Fruit fly (Drosophila melanogaster) whole organism, embryonic: ENCODE measurements around the gene CG13138.
A peak's percentile ranks its signal among the peaks of the same experiment; 100 is the strongest.

Experiments
- Bgb ChIP-seq: fragments of 200-800 bp; sonication (Bioruptor generic); IDR thresholded peaks from 2 replicates; pipeline ENCODE4 v1.3.6; 2022; ENCODE audit warnings: missing biosample characterization, missing genetic modification characterization; ENCODE audit not compliant: partially characterized antibody
- CG10147 ChIP-seq: fragments of 200-800 bp; sonication (Bioruptor generic); optimal IDR thresholded peaks from 2 replicates; lab custom pipeline; 2019; ENCODE audit warnings: missing biosample characterization, mild to moderate bottlenecking, missing genetic modification characterization, moderate library complexity
- CG10543 ChIP-seq: fragments of 200-800 bp; sonication (Bioruptor generic); optimal IDR thresholded peaks from 3 replicates; lab custom pipeline; 2017; ENCODE audit warnings: missing biosample characterization, mild to moderate bottlenecking, missing genetic modification characterization, moderate library complexity
- CG10959 ChIP-seq: fragments of 200-800 bp; sonication (Bioruptor generic); IDR thresholded peaks from 2 replicates; pipeline ENCODE4 v1.3.6; 2022; ENCODE audit warnings: missing biosample characterization, missing genetic modification characterization
- CG12942 ChIP-seq: fragments of 200-800 bp; sonication (Bioruptor generic); optimal IDR thresholded peaks from 3 replicates; lab custom pipeline; 2016; ENCODE audit warnings: missing biosample characterization, missing genetic modification characterization
- CG15011 ChIP-seq: fragments of 200-800 bp; sonication (Bioruptor generic); optimal IDR thresholded peaks from 3 replicates; lab custom pipeline; 2018; ENCODE audit warnings: missing biosample characterization, mild to moderate bottlenecking, missing genetic modification characterization
- CG15514 ChIP-seq: fragments of 200-800 bp; sonication (Bioruptor generic); optimal IDR thresholded peaks from 3 replicates; lab custom pipeline; 2017; ENCODE audit warnings: missing biosample characterization, missing genetic modification characterization, mild to moderate bottlenecking, moderate library complexity, missing genetic modification reagents
- CG17328 ChIP-seq: fragments of 200-800 bp; sonication (Bioruptor generic); IDR thresholded peaks from 2 replicates; pipeline ENCODE4 v1.3.6; 2022; ENCODE audit warnings: missing biosample characterization, missing genetic modification characterization
- CG17568 ChIP-seq: fragments of 200-800 bp; sonication (Bioruptor generic); optimal IDR thresholded peaks from 2 replicates; lab custom pipeline; 2018; ENCODE audit warnings: missing biosample characterization, mild to moderate bottlenecking, missing genetic modification characterization, moderate library complexity
- CG18619 ChIP-seq: fragments of 200-800 bp; sonication (Bioruptor generic); optimal IDR thresholded peaks from 3 replicates; lab custom pipeline; 2017; ENCODE audit warnings: missing biosample characterization, mild to moderate bottlenecking, missing genetic modification characterization
- CG3281 ChIP-seq: fragments of 200-800 bp; sonication (Bioruptor generic); optimal IDR thresholded peaks from 3 replicates; lab custom pipeline; 2017; ENCODE audit warnings: missing biosample characterization, mild to moderate bottlenecking, missing genetic modification characterization
- CG33213 ChIP-seq: fragments of 200-800 bp; sonication (Bioruptor generic); optimal IDR thresholded peaks from 3 replicates; lab custom pipeline; 2016; ENCODE audit warnings: missing biosample characterization, missing genetic modification characterization
- CG34224 ChIP-seq: fragments of 200-800 bp; sonication (Bioruptor generic); IDR thresholded peaks from 3 replicates; pipeline ENCODE4 v1.3.6; 2022; ENCODE audit warnings: missing biosample characterization, missing genetic modification characterization; ENCODE audit not compliant: partially characterized antibody
- CG4424 ChIP-seq: fragments of 200-800 bp; sonication (Bioruptor generic); optimal IDR thresholded peaks from 3 replicates; lab custom pipeline; 2016; ENCODE audit warnings: missing biosample characterization, missing genetic modification characterization
- CG4730 ChIP-seq: fragments of 200-800 bp; sonication (Bioruptor generic); IDR thresholded peaks from 2 replicates; pipeline ENCODE4 v1.3.6; 2022; ENCODE audit warnings: missing biosample characterization, missing genetic modification characterization
- CG6654 ChIP-seq: fragments of 200-800 bp; sonication (Bioruptor generic); optimal IDR thresholded peaks from 2 replicates; lab custom pipeline; 2017; ENCODE audit warnings: missing biosample characterization, mild to moderate bottlenecking, missing genetic modification characterization
- CG8290 ChIP-seq, 3 experiments: fragments of 200-800 bp; sonication (Bioruptor generic); optimal IDR thresholded peaks; 2 replicates each; lab custom pipeline; 2016 to 2019; ENCODE audit warnings: missing biosample characterization in 3 of 3, missing genetic modification characterization in 3 of 3, mild to moderate bottlenecking in 2 of 3, moderate library complexity in 1 of 3
- CG9215 ChIP-seq: fragments of 200-800 bp; sonication (Bioruptor generic); IDR thresholded peaks from 2 replicates; pipeline ENCODE4 v1.3.6; 2022; ENCODE audit warnings: missing biosample characterization, missing genetic modification characterization
- CG9609 ChIP-seq: fragments of 200-800 bp; sonication (Bioruptor generic); optimal IDR thresholded peaks from 3 replicates; lab custom pipeline; 2016; ENCODE audit warnings: missing biosample characterization, missing genetic modification characterization
- CkIIα-i1 ChIP-seq: fragments of 200-800 bp; sonication (Bioruptor generic); IDR thresholded peaks from 2 replicates; pipeline ENCODE4 v1.3.6; 2022; ENCODE audit warnings: missing biosample characterization, missing genetic modification characterization
- Dek ChIP-seq: fragments of 200-800 bp; sonication (Bioruptor generic); optimal IDR thresholded peaks from 3 replicates; lab custom pipeline; 2019; ENCODE audit warnings: missing biosample characterization, mild to moderate bottlenecking, missing genetic modification characterization, moderate library complexity
- Dip2 ChIP-seq: fragments of 200-800 bp; sonication (Bioruptor generic); IDR thresholded peaks from 2 replicates; pipeline ENCODE4 v1.3.6; 2022; ENCODE audit warnings: missing biosample characterization, missing genetic modification characterization
- Dll ChIP-seq: fragments of 200-800 bp; sonication (Bioruptor generic); IDR thresholded peaks from 4 replicates; pipeline ENCODE4 v1.3.6; 2022; ENCODE audit warnings: missing biosample characterization, missing genetic modification characterization; ENCODE audit not compliant: partially characterized antibody
- HmgD ChIP-seq: fragments of 200-800 bp; sonication (Bioruptor generic); optimal IDR thresholded peaks from 3 replicates; lab custom pipeline; 2016; ENCODE audit warnings: missing biosample characterization, missing genetic modification characterization
- Hr51 ChIP-seq, 2 experiments: fragments of 200-800 bp; sonication (Bioruptor generic); optimal IDR thresholded peaks; 2 replicates in 1 of 2; 3 replicates in 1 of 2; lab custom pipeline; 2016 to 2018; ENCODE audit warnings: missing biosample characterization in 2 of 2, missing genetic modification characterization in 2 of 2, mild to moderate bottlenecking in 1 of 2, moderate library complexity in 1 of 2
- Mes4 ChIP-seq: fragments of 200-800 bp; sonication (Bioruptor generic); optimal IDR thresholded peaks from 2 replicates; lab custom pipeline; 2016; ENCODE audit warnings: missing biosample characterization, missing genetic modification characterization
- NC2α ChIP-seq: fragments of 200-800 bp; sonication (Bioruptor generic); optimal IDR thresholded peaks from 2 replicates; lab custom pipeline; 2016; ENCODE audit warnings: missing biosample characterization, missing genetic modification characterization
- Xbp1 ChIP-seq: fragments of 200-800 bp; sonication (Bioruptor generic); optimal IDR thresholded peaks from 3 replicates; lab custom pipeline; 2016; ENCODE audit warnings: missing biosample characterization, mild to moderate bottlenecking, missing genetic modification characterization
- YL-1 ChIP-seq: fragments of 200-800 bp; sonication (Bioruptor generic); optimal IDR thresholded peaks from 3 replicates; lab custom pipeline; 2017; ENCODE audit warnings: missing biosample characterization, mild to moderate bottlenecking, missing genetic modification characterization
- aop ChIP-seq: fragments of 200-800 bp; sonication (Bioruptor generic); IDR thresholded peaks from 2 replicates; pipeline ENCODE4 v1.3.6; 2022; ENCODE audit warnings: missing biosample characterization, missing genetic modification characterization
- bbx ChIP-seq: fragments of 200-800 bp; sonication (Bioruptor generic); IDR thresholded peaks from 2 replicates; pipeline ENCODE4 v1.3.6; 2022; ENCODE audit warnings: missing biosample characterization, missing genetic modification characterization; ENCODE audit not compliant: partially characterized antibody
- bigmax ChIP-seq: fragments of 200-800 bp; sonication (Bioruptor generic); optimal IDR thresholded peaks from 2 replicates; lab custom pipeline; 2018; ENCODE audit warnings: missing biosample characterization, mild to moderate bottlenecking, missing genetic modification characterization
- btn ChIP-seq: fragments of 200-800 bp; sonication (Bioruptor generic); optimal IDR thresholded peaks from 2 replicates; lab custom pipeline; 2016; ENCODE audit warnings: missing biosample characterization, missing genetic modification characterization
- chif ChIP-seq, 2 experiments: fragments of 200-800 bp; sonication (Bioruptor generic); optimal IDR thresholded peaks; 3 replicates each; lab custom pipeline; 2016; ENCODE audit warnings: missing biosample characterization in 2 of 2, missing genetic modification characterization in 2 of 2
- chinmo ChIP-seq: fragments of 200-800 bp; sonication (Bioruptor generic); IDR thresholded peaks from 4 replicates; pipeline ENCODE4 v1.3.6; 2022; ENCODE audit warnings: missing biosample characterization, missing genetic modification characterization; ENCODE audit not compliant: partially characterized antibody
- dmrt99B ChIP-seq: fragments of 200-800 bp; sonication (Bioruptor generic); optimal IDR thresholded peaks from 2 replicates; lab custom pipeline; 2018; ENCODE audit warnings: missing biosample characterization, mild to moderate bottlenecking, missing genetic modification characterization, moderate library complexity
- dysf ChIP-seq: fragments of 200-800 bp; sonication (Bioruptor generic); IDR thresholded peaks from 3 replicates; pipeline ENCODE4 v1.3.6; 2022; ENCODE audit warnings: missing biosample characterization, missing genetic modification characterization
- en ChIP-seq: fragments of 200-800 bp; sonication (Bioruptor generic); optimal IDR thresholded peaks from 2 replicates; lab custom pipeline; 2016; ENCODE audit warnings: missing biosample characterization, missing genetic modification characterization
- ftz-f1 ChIP-seq: fragments of 200-800 bp; sonication (Bioruptor generic); optimal IDR thresholded peaks from 2 replicates; lab custom pipeline; 2016; ENCODE audit warnings: missing biosample characterization, missing genetic modification characterization
- gfzf ChIP-seq: fragments of 200-800 bp; sonication (Bioruptor generic); optimal IDR thresholded peaks from 2 replicates; lab custom pipeline; 2016; ENCODE audit warnings: missing biosample characterization, mild to moderate bottlenecking, missing genetic modification characterization, moderate library complexity
- gsb-n ChIP-seq: fragments of 200-800 bp; sonication (Bioruptor generic); optimal IDR thresholded peaks from 3 replicates; lab custom pipeline; 2018; ENCODE audit warnings: missing biosample characterization, mild to moderate bottlenecking, missing genetic modification characterization
- hbn ChIP-seq: fragments of 200-800 bp; sonication (Bioruptor generic); IDR thresholded peaks from 2 replicates; pipeline ENCODE4 v1.3.6; 2022; ENCODE audit warnings: missing biosample characterization, missing genetic modification characterization; ENCODE audit not compliant: partially characterized antibody
- kay ChIP-seq: fragments of 200-800 bp; sonication (Bioruptor generic); optimal IDR thresholded peaks from 2 replicates; lab custom pipeline; 2016; ENCODE audit warnings: missing biosample characterization, missing genetic modification characterization
- maf-S ChIP-seq: fragments of 200-800 bp; sonication (Bioruptor generic); optimal IDR thresholded peaks from 2 replicates; lab custom pipeline; 2016; ENCODE audit warnings: missing biosample characterization, missing genetic modification characterization
- ranshi ChIP-seq: fragments of 200-800 bp; sonication (Bioruptor generic); IDR thresholded peaks from 2 replicates; pipeline ENCODE4 v1.3.6; 2022; ENCODE audit warnings: missing biosample characterization, missing genetic modification characterization
- sna ChIP-seq: fragments of 200-800 bp; sonication (Bioruptor generic); IDR thresholded peaks from 2 replicates; pipeline ENCODE4 v1.3.6; 2022; ENCODE audit warnings: missing biosample characterization, missing genetic modification characterization; ENCODE audit not compliant: partially characterized antibody
- so ChIP-seq: fragments of 200-800 bp; sonication (Bioruptor generic); IDR thresholded peaks from 3 replicates; pipeline ENCODE4 v1.3.6; 2022; ENCODE audit warnings: missing biosample characterization, missing genetic modification characterization
- tna ChIP-seq: fragments of 200-800 bp; sonication (Bioruptor generic); IDR thresholded peaks from 2 replicates; pipeline ENCODE4 v1.3.6; 2022; ENCODE audit warnings: missing biosample characterization, missing genetic modification characterization; ENCODE audit not compliant: partially characterized antibody
- vvl ChIP-seq: fragments of 200-800 bp; sonication (Bioruptor generic); IDR thresholded peaks from 2 replicates; pipeline ENCODE4 v1.3.6; 2022; ENCODE audit warnings: missing biosample characterization, missing genetic modification characterization

Gene CG13138

DNA sequence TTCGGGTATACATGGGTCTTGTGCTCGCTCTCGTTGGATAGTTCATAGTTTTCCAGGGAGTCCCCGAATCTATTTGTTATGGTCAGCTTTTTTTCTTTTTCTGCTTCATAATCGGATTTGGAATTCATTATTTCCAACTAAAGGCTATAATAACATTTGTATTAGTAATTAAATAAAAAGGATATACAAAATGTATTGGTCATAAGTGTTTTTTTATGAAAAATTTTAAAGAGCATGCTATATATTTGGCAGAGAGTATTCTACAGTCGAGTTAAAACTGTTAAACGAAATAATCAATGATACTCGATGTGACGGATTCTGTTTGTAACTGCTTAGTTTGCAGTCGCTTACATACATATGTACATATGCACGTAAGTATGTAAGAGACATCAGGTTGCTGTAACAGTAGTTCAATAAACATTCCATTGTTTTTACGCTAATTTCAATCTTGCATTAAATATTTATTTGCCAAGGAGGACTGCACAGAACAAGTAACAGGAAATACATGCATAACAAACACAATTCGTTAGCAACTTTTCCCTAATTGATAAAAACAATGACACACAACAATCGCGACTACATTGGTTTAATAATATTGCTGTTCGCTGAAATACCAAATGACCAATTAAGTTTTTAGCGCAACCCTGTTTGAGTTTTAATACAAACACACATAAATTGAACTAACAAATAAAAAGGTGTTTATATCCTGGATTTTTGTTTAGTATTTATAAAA is 2.6 kb downstream of the CG13138 start (continued):
- TF ChIP-seq gsb-n (no peak), Hr51 (GFP tag; optimal IDR thresholded peaks at IDR 0.05; lab: Kevin White, UChicago) (peak in 1 of 2 experiments; percentile 42), CG17328 (GFP tag; lab: Robert Waterston, UW) (no peak), CG6654 (no peak), dmrt99B (tag; lab: Kevin White, UChicago) (peak; percentile 34), CG9215 (no peak), CG4730 (GFP tag; lab: Robert Waterston, UW) (no peak), maf-S (no peak), CG15011 (GFP tag; lab: Kevin White, UChicago) (no peak), bbx (GFP tag; lab: Robert Waterston, UW) (no peak), YL-1 (GFP tag; lab: Kevin White, UChicago) (no peak), ftz-f1 (GFP tag; lab: Kevin White, UChicago) (no peak), chinmo (GFP tag; lab: Robert Waterston, UW) (no peak), CG12942 (GFP tag; lab: Kevin White, UChicago) (no peak), Dip2 (GFP tag; lab: Robert Waterston, UW) (no peak), en (GFP tag; lab: Kevin White, UChicago) (no peak), so (GFP tag; lab: Robert Waterston, UW) (no peak), HmgD (GFP tag; lab: Kevin White, UChicago) (no peak), CG3281 (GFP tag; lab: Kevin White, UChicago) (no peak), tna (GFP tag; lab: Robert Waterston, UW) (no peak), gfzf (GFP tag; lab: Kevin White, UChicago) (no peak), chif (GFP tag; optimal IDR thresholded peaks at IDR 0.05; lab: Kevin White, UChicago) (no peak), CG18619 (GFP tag; lab: Kevin White, UChicago) (no peak), Bgb (GFP tag; lab: Robert Waterston, UW) (no peak), CG10959 (GFP tag; lab: Robert Waterston, UW) (no peak), dysf (peak; percentile 49; the same call in 1 of the 3 replicates), kay (no peak), ranshi (GFP tag; lab: Robert Waterston, UW) (no peak), CG8290 (GFP tag; optimal IDR thresholded peaks at IDR 0.05; lab: Kevin White, UChicago) (no peak), CG8290 (tag; optimal IDR thresholded peaks at IDR 0.05; lab: Kevin White, UChicago) (no peak), CG9609 (GFP tag; lab: Kevin White, UChicago) (no peak), CG34224 (GFP tag; lab: Robert Waterston, UW) (no peak), Mes4 (GFP tag; lab: Kevin White, UChicago) (no peak), Dll (GFP tag; lab: Robert Waterston, UW) (no peak), CG4424 (no peak), bigmax (GFP tag; lab: Kevin White, UChicago) (no peak), Xbp1 (GFP tag; lab: Kevin White, UChicago) (peak; percentile 16), CkIIα-i1 (GFP tag; lab: Robert Waterston, UW) (no peak), Dek (no peak), CG10543 (GFP tag; lab: Kevin White, UChicago) (no peak), sna (GFP tag; lab: Robert Waterston, UW) (no peak), CG10147 (GFP tag; lab: Kevin White, UChicago) (no peak), aop (GFP tag; lab: Robert Waterston, UW) (no peak), hbn (GFP tag; lab: Robert Waterston, UW) (no peak), btn (GFP tag; lab: Kevin White, UChicago) (no peak), CG15514 (GFP tag; lab: Kevin White, UChicago) (no peak), CG33213 (GFP tag; lab: Kevin White, UChicago) (no peak), vvl (peak; percentile 17; the same call in 1 of the 2 replicates), NC2α (GFP tag; lab: Kevin White, UChicago) (no peak), CG17568 (peak; percentile 8)
